Worm (Caenorhabditis elegans) whole organism, midembryonic: Measurements from ENCODE around the gene T14B4.20.

Source experiments
- T22C8.4 ChIP-seq: fragments of 200-800 bp; sonication (Bioruptor generic); IDR thresholded peaks from 2 replicates; pipeline ENCODE4 v1.3.6; 2022; ENCODE audit warnings: missing genetic modification characterization, missing compliant biosample characterization
- cog-1 ChIP-seq: sonication (generic microtip); optimal IDR thresholded peaks from 2 replicates; lab custom pipeline; 2016; ENCODE audit warnings: missing genetic modification characterization, missing compliant biosample characterization
- flt-1 ChIP-seq: fragments of 200-800 bp; sonication (Bioruptor generic); IDR thresholded peaks from 2 replicates; pipeline ENCODE4 v1.3.6; 2022; ENCODE audit warnings: missing genetic modification characterization, missing compliant biosample characterization
- klf-2 ChIP-seq: fragments of 200-800 bp; sonication (Bioruptor generic); conservative IDR thresholded peaks from 2 replicates; pipeline ENCODE4 v1.3.6; 2022; ENCODE audit warnings: missing genetic modification reagents, missing genetic modification characterization, missing compliant biosample characterization
- med-1 ChIP-seq: sonication (generic microtip); optimal IDR thresholded peaks from 2 replicates; lab custom pipeline; 2017; ENCODE audit warnings: missing genetic modification characterization, mild to moderate bottlenecking, missing compliant biosample characterization, antibody characterized with exemption, missing genetic modification reagents; ENCODE audit not compliant: insufficient read depth
- ref-1 ChIP-seq: fragments of 200-800 bp; sonication (Bioruptor generic); conservative IDR thresholded peaks from 2 replicates; pipeline ENCODE4 v1.3.6; 2022; ENCODE audit warnings: missing genetic modification reagents, missing genetic modification characterization, missing compliant biosample characterization
- tab-1 ChIP-seq: fragments of 200-800 bp; sonication (Bioruptor generic); IDR thresholded peaks from 2 replicates; pipeline ENCODE4 v1.3.6; 2022; ENCODE audit warnings: missing genetic modification characterization, missing compliant biosample characterization
- ztf-23 ChIP-seq: fragments of 200-800 bp; sonication (Bioruptor generic); IDR thresholded peaks from 2 replicates; pipeline ENCODE4 v1.3.6; 2022; ENCODE audit warnings: missing genetic modification reagents, missing genetic modification characterization, missing compliant biosample characterization
- ztf-29 ChIP-seq: fragments of 200-800 bp; sonication (Bioruptor generic); IDR thresholded peaks from 2 replicates; pipeline ENCODE4 v1.3.6; 2022; ENCODE audit warnings: missing genetic modification reagents, missing genetic modification characterization, missing compliant biosample characterization

Gene T14B4.20

ce11 chrII:6716638-6717037 lies at the start of gene T14B4.20, which contains the start of gene T14B4.5:
TSS of gene T14B4.20 (plus strand) at chrII:6716901.
TSS of gene T14B4.5 (plus strand) at chrII:6716863.
- TF ChIP-seq T22C8.4 (GFP tag; lab: Robert Waterston, UW) (no peak), flt-1 (GFP tag; lab: Robert Waterston, UW) (no peak), tab-1 (GFP tag; lab: Robert Waterston, UW) (no peak), cog-1 (tag; lab: Kevin White, UChicago) (no peak), ztf-23 (no peak), ztf-29 (GFP tag; lab: Robert Waterston, UW) (no peak), ref-1 (no peak), med-1 (GFP tag; lab: Kevin White, UChicago) (no peak), klf-2 (GFP tag; lab: Robert Waterston, UW) (no peak)

- TF ChIP-seq klf-2 (GFP tag; lab: Robert Waterston, UW) (no peak), ztf-29 (GFP tag; lab: Robert Waterston, UW) (no peak), ztf-23 (no peak), cog-1 (tag; lab: Kevin White, UChicago) (no peak), T22C8.4 (GFP tag; lab: Robert Waterston, UW) (no peak), tab-1 (GFP tag; lab: Robert Waterston, UW) (no peak), med-1 (GFP tag; lab: Kevin White, UChicago) (no peak), flt-1 (GFP tag; lab: Robert Waterston, UW) (no peak), ref-1 (no peak)
Observed at ce11 chrII:6667534-6667933, 49.2 kb upstream of the T14B4.20 start.

- TF ChIP-seq cog-1 (tag; lab: Kevin White, UChicago) (no peak), klf-2 (GFP tag; lab: Robert Waterston, UW) (no peak), T22C8.4 (GFP tag; lab: Robert Waterston, UW) (no peak), ref-1 (no peak), ztf-23 (no peak), tab-1 (GFP tag; lab: Robert Waterston, UW) (no peak), ztf-29 (GFP tag; lab: Robert Waterston, UW) (no peak), med-1 (GFP tag; lab: Kevin White, UChicago) (no peak), flt-1 (GFP tag; lab: Robert Waterston, UW) (no peak)
Observed at ce11 chrII:6668496-6668895, 48.2 kb upstream of the T14B4.20 start.

- TF ChIP-seq ztf-29 (GFP tag; lab: Robert Waterston, UW) (no peak), med-1 (GFP tag; lab: Kevin White, UChicago) (no peak), klf-2 (GFP tag; lab: Robert Waterston, UW) (no peak), cog-1 (tag; lab: Kevin White, UChicago) (no peak), T22C8.4 (GFP tag; lab: Robert Waterston, UW) (no peak), ztf-23 (no peak)
Observed at ce11 chrII:6673894-6674293, 42.8 kb upstream of the T14B4.20 start, which contains the start of gene H43E16.1. TSS of gene H43E16.1 (plus strand) at chrII:6674268.

- TF ChIP-seq T22C8.4 (GFP tag; lab: Robert Waterston, UW) (no peak), ztf-23 (no peak), tab-1 (GFP tag; lab: Robert Waterston, UW) (no peak), ref-1 (no peak), klf-2 (GFP tag; lab: Robert Waterston, UW) (no peak), cog-1 (tag; lab: Kevin White, UChicago) (no peak), med-1 (GFP tag; lab: Kevin White, UChicago) (no peak), flt-1 (GFP tag; lab: Robert Waterston, UW) (no peak), ztf-29 (GFP tag; lab: Robert Waterston, UW) (no peak)
Observed at ce11 chrII:6679724-6680123, 37.0 kb upstream of the T14B4.20 start, which contains the start of gene ift-74. TSS of gene ift-74 (plus strand) at chrII:6680024.

ce11 chrII:6681478-6681877 lies 35.2 kb upstream of the T14B4.20 start:
- TF ChIP-seq med-1 (GFP tag; lab: Kevin White, UChicago) = no peak
- TF ChIP-seq tab-1 (GFP tag; lab: Robert Waterston, UW) = no peak
- TF ChIP-seq klf-2 (GFP tag; lab: Robert Waterston, UW) = no peak
- TF ChIP-seq T22C8.4 (GFP tag; lab: Robert Waterston, UW) = no peak
- no peak for TF ChIP-seq ref-1
- no peak for TF ChIP-seq ztf-23
- no peak for TF ChIP-seq ztf-29 (GFP tag; lab: Robert Waterston, UW)
- no peak for TF ChIP-seq cog-1 (tag; lab: Kevin White, UChicago)
- TF ChIP-seq flt-1 (GFP tag; lab: Robert Waterston, UW) = no peak

ce11 chrII:6682918-6683317 lies 33.8 kb upstream of the T14B4.20 start:
- TF ChIP-seq med-1 (GFP tag; lab: Kevin White, UChicago) (no peak), ztf-29 (GFP tag; lab: Robert Waterston, UW) (no peak), ref-1 (no peak), klf-2 (GFP tag; lab: Robert Waterston, UW) (no peak), tab-1 (GFP tag; lab: Robert Waterston, UW) (no peak), T22C8.4 (GFP tag; lab: Robert Waterston, UW) (no peak), flt-1 (GFP tag; lab: Robert Waterston, UW) (no peak), ztf-23 (no peak), cog-1 (tag; lab: Kevin White, UChicago) (no peak)

- no peak for TF ChIP-seq med-1 (GFP tag; lab: Kevin White, UChicago)
- no peak for TF ChIP-seq flt-1 (GFP tag; lab: Robert Waterston, UW)
- TF ChIP-seq tab-1 (GFP tag; lab: Robert Waterston, UW) = no peak
- TF ChIP-seq klf-2 (GFP tag; lab: Robert Waterston, UW) = no peak
- TF ChIP-seq ztf-29 (GFP tag; lab: Robert Waterston, UW) = no peak
- TF ChIP-seq cog-1 (tag; lab: Kevin White, UChicago) = no peak
- TF ChIP-seq T22C8.4 (GFP tag; lab: Robert Waterston, UW) = no peak
- TF ChIP-seq ztf-23 = no peak
- no peak for TF ChIP-seq ref-1
Observed at ce11 chrII:6683663-6684285, 32.9 kb upstream of the T14B4.20 start, which contains the start of gene gyf-1. TSS of gene gyf-1 (plus strand) at chrII:6684235.

ce11 chrII:6685964-6686363 lies 30.7 kb upstream of the T14B4.20 start:
- no peak for TF ChIP-seq cog-1 (tag; lab: Kevin White, UChicago)
- TF ChIP-seq T22C8.4 (GFP tag; lab: Robert Waterston, UW) = no peak
- no peak for TF ChIP-seq flt-1 (GFP tag; lab: Robert Waterston, UW)
- TF ChIP-seq klf-2 (GFP tag; lab: Robert Waterston, UW) = no peak
- no peak for TF ChIP-seq med-1 (GFP tag; lab: Kevin White, UChicago)
- no peak for TF ChIP-seq ztf-29 (GFP tag; lab: Robert Waterston, UW)
- TF ChIP-seq ztf-23 = no peak
